Fruit fly (Drosophila melanogaster): Measurements from ENCODE around the gene Rsf1.

The Rsf1 gene

dm6 chr2L:10306518-10307260 is 43.3 kb upstream of the Rsf1 start, which contains the start of the genes CG5390 and CG4968 (continued):
- TF ChIP-seq CG18262 (tag; optimal IDR thresholded peaks at IDR 0.05) (peak; percentile 69), Dek (tag; optimal IDR thresholded peaks at IDR 0.05) (no peak), CG17328 (GFP tag; IDR thresholded peaks at IDR 0.05) (peak; percentile 69), z (GFP tag; IDR thresholded peaks at IDR 0.05) (peak; percentile 63; the same call in 1 of the 3 replicates), nmo (GFP tag; optimal IDR thresholded peaks at IDR 0.05) (peak; percentile 66), pita (GFP tag; optimal IDR thresholded peaks at IDR 0.05) (no peak), Side (GFP tag; optimal IDR thresholded peaks at IDR 0.05) (peak; percentile 24), salm (tag; optimal IDR thresholded peaks at IDR 0.05) (peak; percentile 58), CG42726 (GFP tag; IDR thresholded peaks at IDR 0.05; ENCODE audit: partially characterized antibody) (no peak), Sry-β (GFP tag; optimal IDR thresholded peaks at IDR 0.05) (peak; percentile 1), eyg (GFP tag; optimal IDR thresholded peaks at IDR 0.05) (no peak), cad (GFP tag; optimal IDR thresholded peaks at IDR 0.05) (no peak), Dref (GFP tag; IDR thresholded peaks at IDR 0.05) (peak; percentile 86), chinmo (GFP tag; IDR thresholded peaks at IDR 0.05; ENCODE audit: partially characterized antibody) (0 out of 4 replicates have a peak, but pooled peaks have one; percentile 65), Sin3A (optimal IDR thresholded peaks at IDR 0.05) (no peak), ro (GFP tag; IDR thresholded peaks at IDR 0.05) (no peak), Scr (GFP tag; IDR thresholded peaks at IDR 0.05; ENCODE audit: partially characterized antibody) (peak; percentile 35; the same call in 1 of the 2 replicates), ftz-f1 (GFP tag; optimal IDR thresholded peaks at IDR 0.05) (peak; percentile 6), CG13624 (GFP tag; optimal IDR thresholded peaks at IDR 0.05) (peak; percentile 43), CG2120 (GFP tag; optimal IDR thresholded peaks at IDR 0.05) (peak; percentile 75), CG34224 (GFP tag; IDR thresholded peaks at IDR 0.05; ENCODE audit: partially characterized antibody) (peak; percentile 51; the same call in 2 of the 3 replicates), CG6272 (GFP tag; IDR thresholded peaks at IDR 0.05) (no peak), pfk (GFP tag; optimal IDR thresholded peaks at IDR 0.05) (peak; percentile 94), mld (GFP tag; IDR thresholded peaks at IDR 0.05; ENCODE audit: partially characterized antibody) (no peak), h (optimal IDR thresholded peaks at IDR 0.05) (no peak), HLHmδ (GFP tag; optimal IDR thresholded peaks at IDR 0.05) (peak; percentile 40), Oli (tag; optimal IDR thresholded peaks at IDR 0.05) (peak; percentile 53), Elba2 (GFP tag; optimal IDR thresholded peaks at IDR 0.05) (no peak), schlank (tag; optimal IDR thresholded peaks at IDR 0.05) (peak; percentile 18), Asciz (GFP tag; optimal IDR thresholded peaks at IDR 0.05) (peak; percentile 52), Ada2b (GFP tag; IDR thresholded peaks at IDR 0.05) (peak; percentile 63), sima (GFP tag; optimal IDR thresholded peaks at IDR 0.05) (no peak), CG9797 (GFP tag; optimal IDR thresholded peaks at IDR 0.05) (no peak), Mrtf (GFP tag; IDR thresholded peaks at IDR 0.05) (no peak; the same call in 2 of the 3 replicates), bcd (GFP tag; optimal IDR thresholded peaks at IDR 0.05) (no peak), Six4 (GFP tag; optimal IDR thresholded peaks at IDR 0.05) (peak; percentile 18), Bdp1 (GFP tag; optimal IDR thresholded peaks at IDR 0.05) (no peak), CG4328 (GFP tag; optimal IDR thresholded peaks at IDR 0.05) (peak; percentile 70), CG10565 (GFP tag; optimal IDR thresholded peaks at IDR 0.05) (no peak), CG8089 (GFP tag; optimal IDR thresholded peaks at IDR 0.05) (no peak), ems (GFP tag; optimal IDR thresholded peaks at IDR 0.05) (peak; percentile 3), HLH54F (GFP tag; optimal IDR thresholded peaks at IDR 0.05) (peak; percentile 6), fd3F (GFP tag; optimal IDR thresholded peaks at IDR 0.05) (peak; percentile 62), zen2 (GFP tag; IDR thresholded peaks at IDR 0.05; ENCODE audit: partially characterized antibody) (no peak; the same call in 2 of the 3 replicates), grau (tag; optimal IDR thresholded peaks at IDR 0.05) (peak; percentile 78), CG18764 (GFP tag; optimal IDR thresholded peaks at IDR 0.05) (no peak), CG2712 (tag; optimal IDR thresholded peaks at IDR 0.05) (peak; percentile 78), Gug (GFP tag; IDR thresholded peaks at IDR 0.05) (no peak), Spps (tag; optimal IDR thresholded peaks at IDR 0.05) (peak; percentile 44), gem (tag; optimal IDR thresholded peaks at IDR 0.05) (peak; percentile 87)

All from whole organism, embryonic.